Worm (Caenorhabditis elegans) whole organism, late embryonic: ENCODE measurements around the gene C02B8.6.

Experiments used
- F13H6.1 ChIP-seq: sonication (generic microtip); optimal IDR thresholded peaks from 2 replicates; lab custom pipeline; 2016; ENCODE audit warnings: missing genetic modification characterization, missing compliant biosample characterization
- T23F11.4 ChIP-seq: fragments of 200-800 bp; sonication (Bioruptor generic); optimal IDR thresholded peaks from 2 replicates; lab custom pipeline; 2018; ENCODE audit warnings: mild to moderate bottlenecking, missing genetic modification characterization, missing compliant biosample characterization
- ama-1 ChIP-seq: fragments of 150-350 bp; optimal IDR thresholded peaks from 2 replicates; lab custom pipeline; 2014
- ceh-18 ChIP-seq: sonication (generic microtip); optimal IDR thresholded peaks from 2 replicates; lab custom pipeline; 2016; ENCODE audit warnings: missing genetic modification characterization, missing compliant biosample characterization
- ceh-19 ChIP-seq: fragments of 200-800 bp; sonication (Bioruptor generic); optimal IDR thresholded peaks from 2 replicates; lab custom pipeline; 2018; ENCODE audit warnings: mild to moderate bottlenecking, missing genetic modification characterization, missing compliant biosample characterization
- ceh-2 ChIP-seq: sonication (generic microtip); optimal IDR thresholded peaks from 2 replicates; lab custom pipeline; 2016; ENCODE audit warnings: missing genotype, missing genetic modification characterization, missing compliant biosample characterization
- ceh-22 ChIP-seq: sonication (generic microtip); optimal IDR thresholded peaks from 2 replicates; lab custom pipeline; 2017; ENCODE audit warnings: missing biosample characterization, missing genetic modification characterization
- ceh-45 ChIP-seq: fragments of 200-800 bp; sonication (Bioruptor generic); IDR thresholded peaks from 2 replicates; pipeline ENCODE4 v1.3.6; 2022; ENCODE audit warnings: missing genetic modification reagents, missing genetic modification characterization, missing compliant biosample characterization
- ceh-48 ChIP-seq: sonication (generic microtip); optimal IDR thresholded peaks from 2 replicates; lab custom pipeline; 2016; ENCODE audit warnings: missing genetic modification characterization, inconsistent platforms, missing compliant biosample characterization
- ceh-6 ChIP-seq: fragments of 200-800 bp; sonication (Bioruptor generic); optimal IDR thresholded peaks from 2 replicates; lab custom pipeline; 2018; ENCODE audit warnings: mild to moderate bottlenecking, missing genetic modification characterization, missing compliant biosample characterization
- ceh-9 ChIP-seq: sonication (generic microtip); optimal IDR thresholded peaks from 2 replicates; lab custom pipeline; 2016; ENCODE audit warnings: mild to moderate bottlenecking, missing genetic modification characterization, inconsistent platforms, missing compliant biosample characterization
- che-1 ChIP-seq: sonication (generic microtip); optimal IDR thresholded peaks from 2 replicates; lab custom pipeline; 2016; ENCODE audit warnings: mild to moderate bottlenecking, missing genetic modification characterization, missing compliant biosample characterization
- dmd-4 ChIP-seq: sonication (generic microtip); optimal IDR thresholded peaks from 2 replicates; lab custom pipeline; 2016; ENCODE audit warnings: borderline replicate concordance, missing genetic modification characterization, missing compliant biosample characterization
- elt-2 ChIP-seq: sonication (generic microtip); optimal IDR thresholded peaks from 2 replicates; lab custom pipeline; 2016; ENCODE audit warnings: missing genetic modification reagents, missing genetic modification characterization, missing compliant biosample characterization
- elt-4 ChIP-seq: sonication (generic microtip); optimal IDR thresholded peaks from 2 replicates; lab custom pipeline; 2016; ENCODE audit warnings: missing genetic modification characterization, missing compliant biosample characterization
- eyg-1 ChIP-seq: sonication (generic microtip); optimal IDR thresholded peaks from 2 replicates; lab custom pipeline; 2016; ENCODE audit warnings: missing genotype, missing genetic modification characterization, missing compliant biosample characterization
- fkh-10 ChIP-seq: fragments of 150-350 bp; optimal IDR thresholded peaks from 2 replicates; lab custom pipeline; 2014; ENCODE audit warnings: missing biosample characterization, missing genetic modification reagents, missing genetic modification characterization
- fkh-6 ChIP-seq: sonication (generic microtip); optimal IDR thresholded peaks from 2 replicates; lab custom pipeline; 2016; ENCODE audit warnings: missing genetic modification characterization, missing compliant biosample characterization
- gmeb-2 ChIP-seq: sonication (generic microtip); optimal IDR thresholded peaks from 2 replicates; lab custom pipeline; 2016; ENCODE audit warnings: missing genetic modification characterization, inconsistent platforms, missing compliant biosample characterization
- hlh-15 ChIP-seq: sonication (generic microtip); optimal IDR thresholded peaks from 2 replicates; lab custom pipeline; 2016; ENCODE audit warnings: missing genetic modification characterization, missing compliant biosample characterization
- lim-6 ChIP-seq: sonication (generic microtip); optimal IDR thresholded peaks from 2 replicates; lab custom pipeline; 2016; ENCODE audit warnings: missing genetic modification characterization, missing compliant biosample characterization
- mec-3 ChIP-seq: sonication (generic microtip); optimal IDR thresholded peaks from 2 replicates; lab custom pipeline; 2016; ENCODE audit warnings: borderline replicate concordance, missing genetic modification characterization, missing compliant biosample characterization
- nfya-1 ChIP-seq: sonication (generic microtip); optimal IDR thresholded peaks from 2 replicates; lab custom pipeline; 2017; ENCODE audit warnings: missing genetic modification characterization, mild to moderate bottlenecking, missing compliant biosample characterization, antibody characterized with exemption, moderate library complexity
- npax-4 ChIP-seq: sonication (generic microtip); optimal IDR thresholded peaks from 2 replicates; lab custom pipeline; 2016; ENCODE audit warnings: missing genetic modification characterization, missing compliant biosample characterization
- pag-3 ChIP-seq: sonication (generic microtip); optimal IDR thresholded peaks from 2 replicates; lab custom pipeline; 2016; ENCODE audit warnings: missing compliant biosample characterization, missing genetic modification characterization, borderline replicate concordance
- pha-2 ChIP-seq: sonication (generic microtip); optimal IDR thresholded peaks from 2 replicates; lab custom pipeline; 2017; ENCODE audit warnings: mild to moderate bottlenecking, missing genetic modification characterization, missing compliant biosample characterization
- pqm-1 ChIP-seq: sonication (generic microtip); optimal IDR thresholded peaks from 2 replicates; lab custom pipeline; 2016; ENCODE audit warnings: missing genetic modification characterization, missing compliant biosample characterization
- pros-1 ChIP-seq: fragments of 150-350 bp; optimal IDR thresholded peaks from 2 replicates; lab custom pipeline; 2014; ENCODE audit warnings: missing biosample characterization, missing genetic modification reagents, missing genetic modification characterization
- sdc-2 ChIP-seq: sonication (generic microtip); optimal IDR thresholded peaks from 2 replicates; lab custom pipeline; 2016; ENCODE audit warnings: missing genotype, missing genetic modification characterization, missing compliant biosample characterization
- sox-2 ChIP-seq: fragments of 200-800 bp; sonication (Bioruptor generic); IDR thresholded peaks from 2 replicates; pipeline ENCODE4 v1.3.6; 2022; ENCODE audit warnings: missing genetic modification reagents, missing genetic modification characterization, missing compliant biosample characterization
- sox-4 ChIP-seq: sonication (generic microtip); optimal IDR thresholded peaks from 2 replicates; lab custom pipeline; 2017; ENCODE audit warnings: mild to moderate bottlenecking, missing genetic modification characterization, inconsistent platforms, missing compliant biosample characterization
- syd-9 ChIP-seq: sonication (generic microtip); optimal IDR thresholded peaks from 2 replicates; lab custom pipeline; 2016; ENCODE audit warnings: mild to moderate bottlenecking, missing genetic modification characterization, moderate library complexity, missing compliant biosample characterization
- tbx-7 ChIP-seq: sonication (generic microtip); optimal IDR thresholded peaks from 2 replicates; lab custom pipeline; 2016; ENCODE audit warnings: missing genotype, missing genetic modification characterization, missing compliant biosample characterization
- ttx-3 ChIP-seq: sonication (generic microtip); optimal IDR thresholded peaks from 2 replicates; lab custom pipeline; 2016; ENCODE audit warnings: missing genetic modification reagents, missing genetic modification characterization, missing compliant biosample characterization
- unc-42 ChIP-seq: sonication (generic microtip); optimal IDR thresholded peaks from 2 replicates; lab custom pipeline; 2016; ENCODE audit warnings: missing genotype, missing genetic modification characterization, missing compliant biosample characterization
- unc-55 ChIP-seq: sonication (generic microtip); optimal IDR thresholded peaks from 2 replicates; lab custom pipeline; 2017; ENCODE audit warnings: missing biosample characterization, missing genetic modification reagents, missing genetic modification characterization
- zip-5 ChIP-seq: sonication (generic microtip); optimal IDR thresholded peaks from 2 replicates; lab custom pipeline; 2016; ENCODE audit warnings: missing genetic modification characterization, missing compliant biosample characterization

C02B8.6 gene

ce11 chrX:8147398-8147797 is 11.3 kb upstream of the C02B8.6 start, which contains the start of gene C02B8.1:
Gene C02B8.1, plus strand, starts transcription at chrX:8147698.
- TF ChIP-seq pqm-1 (tag; lab: Kevin White, UChicago) (no peak), fkh-10 (no peak), pha-2 (no peak), syd-9 (no peak), ceh-9 (tag; lab: Kevin White, UChicago) (no peak), hlh-15 (tag; lab: Kevin White, UChicago) (no peak), T23F11.4 (GFP tag; lab: Kevin White, UChicago) (no peak), ama-1 (lab: Kevin White, UChicago) (no peak)

ce11 chrX:8139146-8139545 is 3.0 kb upstream of the C02B8.6 start, which contains the start of gene C02B8.3:
Gene C02B8.3, plus strand, starts transcription at chrX:8139446.
- no peak for TF ChIP-seq mec-3
- no peak for TF ChIP-seq ceh-45
- no peak for TF ChIP-seq ceh-22 (tag; lab: Kevin White, UChicago)
- no peak for TF ChIP-seq ceh-48 (tag; lab: Kevin White, UChicago)
- no peak for TF ChIP-seq hlh-15 (tag; lab: Kevin White, UChicago)
- no peak for TF ChIP-seq fkh-10
- no peak for TF ChIP-seq tbx-7 (tag; lab: Kevin White, UChicago)
- no peak for TF ChIP-seq nfya-1
- TF ChIP-seq che-1 (tag; lab: Kevin White, UChicago) = no peak
- no peak for TF ChIP-seq unc-42 (tag; lab: Kevin White, UChicago)
- TF ChIP-seq lim-6 (tag; lab: Kevin White, UChicago) = no peak
- no peak for TF ChIP-seq pros-1
- no peak for TF ChIP-seq unc-55 (GFP tag; lab: Kevin White, UChicago)
- TF ChIP-seq pha-2 = no peak
- TF ChIP-seq pag-3 (tag; lab: Kevin White, UChicago) = no peak
- no peak for TF ChIP-seq sox-4 (tag; lab: Kevin White, UChicago)
- TF ChIP-seq ceh-18 (tag; lab: Kevin White, UChicago) = no peak
- no peak for TF ChIP-seq sox-2 (GFP tag; lab: Robert Waterston, UW)

DNA sequence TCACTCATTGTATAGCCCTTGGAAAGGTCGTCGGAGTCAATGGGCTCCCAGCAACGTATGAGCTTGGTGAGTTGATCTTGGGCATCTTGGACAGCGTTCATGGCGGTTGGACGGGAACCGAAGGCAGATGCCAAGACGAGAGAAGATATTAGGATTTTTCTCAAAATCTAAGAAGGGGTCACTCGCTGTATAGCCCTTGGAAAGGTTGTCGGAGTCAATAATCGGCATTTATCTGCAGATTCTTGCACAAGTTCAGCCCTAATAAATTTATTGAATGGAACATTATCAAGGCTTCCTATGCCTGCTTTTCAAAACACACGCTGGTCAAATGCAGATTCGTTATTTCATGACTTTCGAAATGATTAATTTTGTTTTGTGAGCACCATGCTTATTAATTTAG is 1.7 kb upstream of the C02B8.6 start, which contains the start of gene C02B8.7:
C02B8.7 (minus strand) TSS at position 101 of the 400 bp plus-strand sequence.
- TF ChIP-seq elt-2 = no peak
- no peak for TF ChIP-seq pros-1
- TF ChIP-seq dmd-4 = no peak
- no peak for TF ChIP-seq ceh-2 (tag; lab: Kevin White, UChicago)
- no peak for TF ChIP-seq elt-4 (tag; lab: Kevin White, UChicago)
- no peak for TF ChIP-seq fkh-6 (tag; lab: Kevin White, UChicago)
- no peak for TF ChIP-seq tbx-7 (tag; lab: Kevin White, UChicago)

- no peak for TF ChIP-seq sox-2 (GFP tag; lab: Robert Waterston, UW)
- TF ChIP-seq pha-2 = no peak
- TF ChIP-seq sdc-2 (tag; lab: Kevin White, UChicago) = no peak
- no peak for TF ChIP-seq ceh-6 (GFP tag; lab: Kevin White, UChicago)
Measured at ce11 chrX:8129543-8129942, 6.6 kb downstream of the C02B8.6 start, which contains the start of gene frpr-1. Gene frpr-1, minus strand, starts transcription at chrX:8129643.

- TF ChIP-seq sox-4 (tag; lab: Kevin White, UChicago) = no peak
- TF ChIP-seq nfya-1 = no peak
- TF ChIP-seq npax-4 (tag; lab: Kevin White, UChicago) = no peak
- no peak for TF ChIP-seq F13H6.1 (tag; lab: Kevin White, UChicago)
- no peak for TF ChIP-seq eyg-1
- no peak for TF ChIP-seq ceh-19 (GFP tag; lab: Kevin White, UChicago)
- no peak for TF ChIP-seq gmeb-2 (tag; lab: Kevin White, UChicago)
- no peak for TF ChIP-seq ttx-3 (tag; lab: Kevin White, UChicago)
- TF ChIP-seq zip-5 = no peak
- TF ChIP-seq hlh-15 (tag; lab: Kevin White, UChicago) = no peak
- TF ChIP-seq tbx-7 (tag; lab: Kevin White, UChicago) = no peak
Measured at ce11 chrX:8123194-8123593, 12.9 kb downstream of the C02B8.6 start, which contains the start of gene C02B8.12. Gene C02B8.12, minus strand, starts transcription at chrX:8123368.
